Fruit fly (Drosophila melanogaster) whole organism, embryonic: ENCODE measurements around the gene CG11634.

ENCODE experiments used
- ATbp ChIP-seq: fragments of 200-800 bp; sonication (Bioruptor generic); optimal IDR thresholded peaks from 2 replicates; lab custom pipeline; 2017; ENCODE audit warnings: missing biosample characterization, mild to moderate bottlenecking, missing genetic modification characterization, missing genetic modification reagents
- Ada2b ChIP-seq: fragments of 200-800 bp; sonication (Bioruptor generic); IDR thresholded peaks from 2 replicates; pipeline ENCODE4 v1.3.6; 2022; ENCODE audit warnings: missing biosample characterization, missing genetic modification characterization
- CG10147 ChIP-seq: fragments of 200-800 bp; sonication (Bioruptor generic); optimal IDR thresholded peaks from 2 replicates; lab custom pipeline; 2019; ENCODE audit warnings: missing biosample characterization, mild to moderate bottlenecking, missing genetic modification characterization, moderate library complexity
- CG10267 ChIP-seq: fragments of 200-800 bp; sonication (Bioruptor generic); optimal IDR thresholded peaks from 2 replicates; lab custom pipeline; 2018; ENCODE audit warnings: missing biosample characterization, mild to moderate bottlenecking, missing genetic modification characterization, moderate library complexity
- CG10462 ChIP-seq: fragments of 200-800 bp; sonication (Bioruptor generic); optimal IDR thresholded peaks from 2 replicates; lab custom pipeline; 2016; ENCODE audit warnings: missing biosample characterization, missing genetic modification characterization
- CG13287 ChIP-seq: fragments of 200-800 bp; sonication (Bioruptor generic); IDR thresholded peaks from 2 replicates; pipeline ENCODE4 v1.3.6; 2022; ENCODE audit warnings: missing biosample characterization, missing genetic modification characterization; ENCODE audit not compliant: partially characterized antibody
- CG16863 ChIP-seq: fragments of 200-800 bp; sonication (Bioruptor generic); optimal IDR thresholded peaks from 3 replicates; lab custom pipeline; 2016; ENCODE audit warnings: missing biosample characterization, missing genetic modification characterization
- CG32532 ChIP-seq: fragments of 200-800 bp; sonication (Bioruptor generic); IDR thresholded peaks from 2 replicates; pipeline ENCODE4 v1.3.6; 2022; ENCODE audit warnings: missing biosample characterization, missing genetic modification characterization
- CG32772 ChIP-seq: fragments of 200-800 bp; sonication (Bioruptor generic); IDR thresholded peaks from 2 replicates; pipeline ENCODE4 v1.3.6; 2022; ENCODE audit warnings: missing biosample characterization, missing genetic modification characterization
- CG33213 ChIP-seq: fragments of 200-800 bp; sonication (Bioruptor generic); optimal IDR thresholded peaks from 3 replicates; lab custom pipeline; 2016; ENCODE audit warnings: missing biosample characterization, missing genetic modification characterization
- CG34376 ChIP-seq: fragments of 200-800 bp; sonication (Bioruptor generic); optimal IDR thresholded peaks from 2 replicates; lab custom pipeline; 2018; ENCODE audit warnings: missing biosample characterization, mild to moderate bottlenecking, missing genetic modification characterization
- CG4328 ChIP-seq: fragments of 200-800 bp; sonication (Bioruptor generic); optimal IDR thresholded peaks from 3 replicates; lab custom pipeline; 2017; ENCODE audit warnings: missing biosample characterization, missing genetic modification reagents, missing genetic modification characterization
- CG4617 ChIP-seq: fragments of 200-800 bp; sonication (Bioruptor generic); optimal IDR thresholded peaks from 3 replicates; lab custom pipeline; 2016; ENCODE audit warnings: missing biosample characterization, missing genetic modification characterization, borderline replicate concordance
- CG6175 ChIP-seq: fragments of 200-800 bp; sonication (Bioruptor generic); IDR thresholded peaks from 3 replicates; pipeline ENCODE4 v1.3.6; 2022; ENCODE audit warnings: missing biosample characterization, missing genetic modification characterization
- CG6854 ChIP-seq: fragments of 200-800 bp; sonication (Bioruptor generic); optimal IDR thresholded peaks from 3 replicates; lab custom pipeline; 2017; ENCODE audit warnings: missing biosample characterization, mild to moderate bottlenecking, missing genetic modification characterization
- CG8089 ChIP-seq: fragments of 200-800 bp; sonication (Bioruptor generic); optimal IDR thresholded peaks from 3 replicates; lab custom pipeline; 2016; ENCODE audit warnings: missing biosample characterization, missing genetic modification characterization
- CG8478 ChIP-seq: fragments of >200 bp; optimal IDR thresholded peaks from 2 replicates; lab custom pipeline; 2018
- CG9215 ChIP-seq: fragments of 200-800 bp; sonication (Bioruptor generic); IDR thresholded peaks from 2 replicates; pipeline ENCODE4 v1.3.6; 2022; ENCODE audit warnings: missing biosample characterization, missing genetic modification characterization
- CG9817 ChIP-seq: fragments of 200-800 bp; sonication (Bioruptor generic); optimal IDR thresholded peaks from 2 replicates; lab custom pipeline; 2018; ENCODE audit warnings: missing biosample characterization, mild to moderate bottlenecking, missing genetic modification characterization, moderate library complexity
- Eip74EF ChIP-seq, 2 experiments: fragments of 200-800 bp in 1 of 2; fragments of >200 bp in 1 of 2; sonication (Bioruptor generic) in 1 of 2; optimal IDR thresholded peaks; 2 replicates each; lab custom pipeline; 2017 to 2019; ENCODE audit warnings: missing biosample characterization in 2 of 2, missing genetic modification characterization in 2 of 2, mild to moderate bottlenecking in 1 of 2, moderate library complexity in 1 of 2
- Elba2 ChIP-seq: fragments of 200-800 bp; sonication (Bioruptor generic); optimal IDR thresholded peaks from 3 replicates; lab custom pipeline; 2016; ENCODE audit warnings: missing biosample characterization, missing genetic modification characterization
- Ets97D ChIP-seq: fragments of 200-800 bp; sonication (Bioruptor generic); optimal IDR thresholded peaks from 3 replicates; lab custom pipeline; 2016; ENCODE audit warnings: missing biosample characterization, missing genetic modification characterization
- Gug ChIP-seq: fragments of 200-800 bp; sonication (Bioruptor generic); IDR thresholded peaks from 4 replicates; pipeline ENCODE4 v1.3.6; 2022; ENCODE audit warnings: missing biosample characterization, missing genetic modification characterization
- Hmr ChIP-seq: fragments of 200-800 bp; sonication (Bioruptor generic); optimal IDR thresholded peaks from 3 replicates; lab custom pipeline; 2017; ENCODE audit warnings: mild to moderate bottlenecking, missing biosample characterization, missing genetic modification reagents, missing genetic modification characterization
- NFAT ChIP-seq: fragments of 200-800 bp; sonication (Bioruptor generic); IDR thresholded peaks from 2 replicates; pipeline ENCODE4 v1.3.6; 2022; ENCODE audit warnings: missing biosample characterization, missing genetic modification characterization
- Nf-YA ChIP-seq: fragments of 200-800 bp; sonication (Bioruptor generic); IDR thresholded peaks from 2 replicates; pipeline ENCODE4 v1.3.6; 2022; ENCODE audit warnings: missing biosample characterization, missing genetic modification characterization
- Rfx ChIP-seq: fragments of 200-800 bp; sonication (Bioruptor generic); IDR thresholded peaks from 2 replicates; pipeline ENCODE4 v1.3.6; 2022; ENCODE audit warnings: missing biosample characterization, missing genetic modification characterization
- Scr ChIP-seq: fragments of 200-800 bp; sonication (Bioruptor generic); IDR thresholded peaks from 2 replicates; pipeline ENCODE4 v1.3.6; 2022; ENCODE audit warnings: missing biosample characterization, missing genetic modification characterization; ENCODE audit not compliant: partially characterized antibody
- Sox100B ChIP-seq: fragments of 200-800 bp; sonication (Bioruptor generic); optimal IDR thresholded peaks from 3 replicates; lab custom pipeline; 2018; ENCODE audit warnings: missing biosample characterization, mild to moderate bottlenecking, missing genetic modification characterization
- Ssrp ChIP-seq: fragments of 200-800 bp; sonication (Bioruptor generic); optimal IDR thresholded peaks from 2 replicates; lab custom pipeline; 2018; ENCODE audit warnings: missing biosample characterization, mild to moderate bottlenecking, missing genetic modification characterization, moderate library complexity
- bigmax ChIP-seq: fragments of 200-800 bp; sonication (Bioruptor generic); optimal IDR thresholded peaks from 2 replicates; lab custom pipeline; 2018; ENCODE audit warnings: missing biosample characterization, mild to moderate bottlenecking, missing genetic modification characterization
- crp ChIP-seq, 2 experiments: fragments of 200-800 bp; sonication (Bioruptor generic); optimal IDR thresholded peaks; 2 replicates in 1 of 2; 3 replicates in 1 of 2; lab custom pipeline; 2017; ENCODE audit warnings: missing biosample characterization in 2 of 2, missing genetic modification characterization in 2 of 2, mild to moderate bottlenecking in 1 of 2, moderate library complexity in 1 of 2
- en ChIP-seq: fragments of 200-800 bp; sonication (Bioruptor generic); optimal IDR thresholded peaks from 2 replicates; lab custom pipeline; 2016; ENCODE audit warnings: missing biosample characterization, missing genetic modification characterization
- fru ChIP-seq: fragments of >200 bp; optimal IDR thresholded peaks from 2 replicates; lab custom pipeline; 2017
- grn ChIP-seq: fragments of 200-800 bp; sonication (Bioruptor generic); optimal IDR thresholded peaks from 3 replicates; lab custom pipeline; 2017; ENCODE audit warnings: missing biosample characterization, missing genetic modification characterization
- kah ChIP-seq: fragments of 200-800 bp; sonication (Bioruptor generic); optimal IDR thresholded peaks from 2 replicates; lab custom pipeline; 2018; ENCODE audit warnings: missing biosample characterization, mild to moderate bottlenecking, missing genetic modification characterization
- oc ChIP-seq: fragments of 200-800 bp; sonication (Bioruptor generic); optimal IDR thresholded peaks from 2 replicates; lab custom pipeline; 2018; ENCODE audit warnings: missing biosample characterization, mild to moderate bottlenecking, missing genetic modification characterization, moderate library complexity
- pnt ChIP-seq: fragments of 200-800 bp; sonication (Bioruptor generic); optimal IDR thresholded peaks from 3 replicates; lab custom pipeline; 2016; ENCODE audit warnings: missing biosample characterization, missing genetic modification characterization
- repo ChIP-seq: fragments of 200-800 bp; sonication (Bioruptor generic); optimal IDR thresholded peaks from 2 replicates; lab custom pipeline; 2016; ENCODE audit warnings: missing biosample characterization, missing genetic modification characterization
- run ChIP-seq: fragments of 200-800 bp; sonication (Bioruptor generic); optimal IDR thresholded peaks from 3 replicates; lab custom pipeline; 2018; ENCODE audit warnings: missing biosample characterization, mild to moderate bottlenecking, missing genetic modification characterization
- sd ChIP-seq: fragments of 200-800 bp; sonication (Bioruptor generic); optimal IDR thresholded peaks from 3 replicates; lab custom pipeline; 2018; ENCODE audit warnings: missing biosample characterization, mild to moderate bottlenecking, missing genetic modification characterization, moderate library complexity
- sima ChIP-seq: fragments of 200-800 bp; sonication (Bioruptor generic); optimal IDR thresholded peaks from 2 replicates; lab custom pipeline; 2016; ENCODE audit warnings: missing biosample characterization, missing genetic modification characterization
- so ChIP-seq: fragments of 200-800 bp; sonication (Bioruptor generic); IDR thresholded peaks from 3 replicates; pipeline ENCODE4 v1.3.6; 2022; ENCODE audit warnings: missing biosample characterization, missing genetic modification characterization
- stc ChIP-seq: fragments of 200-800 bp; sonication (Bioruptor generic); IDR thresholded peaks from 2 replicates; pipeline ENCODE4 v1.3.6; 2022; ENCODE audit warnings: missing biosample characterization, missing genetic modification characterization
- sug ChIP-seq: fragments of 200-800 bp; optimal IDR thresholded peaks from 2 replicates; lab custom pipeline; 2019; ENCODE audit warnings: missing biosample characterization, mild to moderate bottlenecking, missing genetic modification characterization, moderate library complexity
- tap ChIP-seq: fragments of 200-800 bp; optimal IDR thresholded peaks from 3 replicates; lab custom pipeline; 2019; ENCODE audit warnings: missing biosample characterization, mild to moderate bottlenecking, missing genetic modification characterization, moderate library complexity
- tin ChIP-seq: fragments of 200-800 bp; sonication (Bioruptor generic); optimal IDR thresholded peaks from 3 replicates; lab custom pipeline; 2016; ENCODE audit warnings: missing biosample characterization, missing genetic modification characterization
- tup ChIP-seq: fragments of 200-800 bp; sonication (Bioruptor generic); optimal IDR thresholded peaks from 2 replicates; lab custom pipeline; 2016; ENCODE audit warnings: missing biosample characterization, mild to moderate bottlenecking, missing genetic modification characterization, moderate library complexity
- vnd ChIP-seq: fragments of 200-800 bp; sonication (Bioruptor generic); IDR thresholded peaks from 3 replicates; pipeline ENCODE4 v1.3.6; 2022; ENCODE audit warnings: missing biosample characterization, missing genetic modification characterization; ENCODE audit not compliant: partially characterized antibody
- yki ChIP-seq: fragments of >200 bp; optimal IDR thresholded peaks from 3 replicates; lab custom pipeline; 2018
- zen ChIP-seq: fragments of 200-800 bp; sonication (Bioruptor generic); optimal IDR thresholded peaks from 3 replicates; lab custom pipeline; 2018; ENCODE audit warnings: missing biosample characterization, mild to moderate bottlenecking, missing genetic modification characterization, moderate library complexity

CG11634 gene

DNA sequence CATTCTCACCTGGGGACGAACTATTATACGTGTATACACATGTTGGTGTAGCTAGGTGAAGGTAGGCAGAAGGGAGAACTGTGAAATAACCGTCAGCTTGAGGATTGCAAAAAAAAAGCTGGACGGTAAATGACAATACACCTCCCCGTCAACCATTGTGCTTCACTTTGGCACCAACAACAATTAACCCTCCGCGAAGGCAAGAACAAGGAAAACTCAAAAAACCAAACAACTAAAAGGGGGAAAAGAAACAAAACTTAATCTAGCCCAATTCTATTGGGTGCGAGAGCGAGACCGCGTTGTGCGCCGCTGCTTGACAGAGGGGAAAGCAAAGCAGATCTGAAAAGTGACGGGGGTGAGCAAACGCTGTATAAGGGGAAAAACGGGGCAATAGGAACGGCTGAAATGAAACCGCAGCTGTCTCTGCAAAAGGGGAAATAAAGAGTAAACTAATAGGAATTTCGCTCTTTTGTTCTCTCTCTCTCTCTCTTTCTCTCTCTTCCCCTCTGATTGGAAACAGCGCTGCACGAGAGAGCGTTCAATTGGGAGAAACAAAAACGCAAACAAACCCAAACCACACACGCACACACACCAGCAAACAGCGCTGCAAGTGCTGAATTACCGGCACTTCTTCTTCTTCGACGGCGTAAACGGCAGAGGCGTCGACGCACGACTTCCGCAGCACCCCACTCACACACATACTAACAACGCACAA is 16.9 kb upstream of the CG11634 start (continued):
- TF ChIP-seq fru (lab: Kevin White, UChicago) (no peak), CG33213 (no peak), CG6854 (GFP tag; lab: Kevin White, UChicago) (no peak), zen (tag; lab: Kevin White, UChicago) (no peak), Gug (GFP tag; lab: Robert Waterston, UW) (no peak), sima (GFP tag; lab: Kevin White, UChicago) (no peak), CG10147 (GFP tag; lab: Kevin White, UChicago) (no peak), CG4328 (GFP tag; lab: Kevin White, UChicago) (no peak), crp (GFP tag; optimal IDR thresholded peaks at IDR 0.05; lab: Kevin White, UChicago) (no peak), so (no peak), sug (tag; lab: Kevin White, UChicago) (no peak), Elba2 (GFP tag; lab: Kevin White, UChicago) (peak; percentile 85), Ada2b (GFP tag; lab: Robert Waterston, UW) (no peak), CG16863 (GFP tag; lab: Kevin White, UChicago) (no peak), stc (GFP tag; lab: Robert Waterston, UW) (no peak), yki (lab: Kevin White, UChicago) (peak; percentile 97), Nf-YA (GFP tag; lab: Robert Waterston, UW) (peak; percentile 85; the same call in 1 of the 2 replicates), CG9817 (tag; lab: Kevin White, UChicago) (no peak), CG6175 (GFP tag; lab: Robert Waterston, UW) (no peak), oc (tag; lab: Kevin White, UChicago) (peak; percentile 44), CG10462 (GFP tag; lab: Kevin White, UChicago) (no peak), NFAT (GFP tag; lab: Robert Waterston, UW) (no peak), Rfx (GFP tag; lab: Robert Waterston, UW) (no peak), bigmax (GFP tag; lab: Kevin White, UChicago) (no peak), tup (no peak), grn (GFP tag; lab: Kevin White, UChicago) (peak; percentile 8), Scr (GFP tag; lab: Robert Waterston, UW) (peak; percentile 59), CG32772 (no peak), CG8478 (lab: Kevin White, UChicago) (no peak), run (no peak), tap (tag; lab: Kevin White, UChicago) (no peak), Sox100B (GFP tag; lab: Kevin White, UChicago) (no peak), CG10267 (no peak), pnt (GFP tag; lab: Kevin White, UChicago) (no peak), tin (GFP tag; lab: Kevin White, UChicago) (no peak), CG13287 (peak; percentile 58; the same call in 1 of the 2 replicates), ATbp (no peak), CG4617 (GFP tag; lab: Kevin White, UChicago) (no peak), CG32532 (GFP tag; lab: Robert Waterston, UW) (peak; percentile 60; the same call in 1 of the 2 replicates), vnd (GFP tag; lab: Robert Waterston, UW) (no peak), kah (GFP tag; lab: Kevin White, UChicago) (peak; percentile 19), sd (tag; lab: Kevin White, UChicago) (no peak), CG8089 (no peak), CG9215 (GFP tag; lab: Robert Waterston, UW) (no peak), Ssrp (tag; lab: Kevin White, UChicago) (no peak), Hmr (GFP tag; lab: Kevin White, UChicago) (no peak), en (GFP tag; lab: Kevin White, UChicago) (no peak), CG34376 (GFP tag; lab: Kevin White, UChicago) (no peak), Ets97D (GFP tag; lab: Kevin White, UChicago) (no peak), Eip74EF (GFP tag; optimal IDR thresholded peaks at IDR 0.05; lab: Kevin White, UChicago) (no peak), repo (GFP tag; lab: Kevin White, UChicago) (no peak)
